Fruit fly (Drosophila melanogaster): Measurements from ENCODE around the gene Klp3A.

DNA sequence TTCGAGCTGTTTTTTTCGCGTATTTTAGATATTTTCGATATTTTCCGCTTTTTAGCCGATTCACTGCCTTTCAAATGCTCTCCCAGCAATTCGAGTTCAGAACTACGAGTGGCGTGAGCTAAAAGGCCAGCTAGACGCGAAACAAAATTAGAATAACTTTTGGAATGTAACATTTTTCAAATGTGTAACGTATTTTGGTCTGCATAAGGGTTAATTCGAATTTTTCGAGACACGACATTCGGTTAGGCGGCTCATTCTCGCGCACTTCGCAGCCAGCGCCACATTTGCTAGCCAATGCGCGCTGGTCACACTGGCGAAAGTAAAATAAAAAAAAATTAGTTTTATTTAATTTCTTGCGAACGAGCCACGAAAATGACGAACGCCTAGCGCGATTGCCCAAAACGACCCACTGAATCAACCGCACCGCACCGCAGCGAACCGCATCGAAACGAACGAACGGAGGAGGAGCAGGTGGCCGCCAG lies 20.7 kb upstream of the Klp3A start, which contains the start of the genes brv3 and Pi4KIIIalpha:
- TF ChIP-seq CG16779 (tag; optimal IDR thresholded peaks at IDR 0.05) (no peak), Blimp-1 (GFP tag; optimal IDR thresholded peaks at IDR 0.05) (no peak), CG8119 (GFP tag; IDR thresholded peaks at IDR 0.05) (no peak), esn (GFP tag; optimal IDR thresholded peaks at IDR 0.05) (no peak), fkh (GFP tag; optimal IDR thresholded peaks at IDR 0.05) (no peak), CG6854 (GFP tag; optimal IDR thresholded peaks at IDR 0.05) (no peak), fd59A (GFP tag; optimal IDR thresholded peaks at IDR 0.05) (no peak), net (GFP tag; optimal IDR thresholded peaks at IDR 0.05) (no peak), ss (GFP tag; optimal IDR thresholded peaks at IDR 0.05) (no peak), svp (GFP tag) (no peak), CG32006 (GFP tag; optimal IDR thresholded peaks at IDR 0.05) (no peak), Gug (GFP tag; IDR thresholded peaks at IDR 0.05) (no peak), lz (GFP tag; optimal IDR thresholded peaks at IDR 0.05) (no peak), Lpt (GFP tag; optimal IDR thresholded peaks at IDR 0.05) (no peak)

All from whole organism, prepupa.